Worm (Caenorhabditis elegans) whole organism, L4/young adult: ENCODE measurements around the gene R166.2.

ENCODE experiments used
- dao-5 ChIP-seq: sonication (generic microtip); optimal IDR thresholded peaks from 2 replicates; lab custom pipeline; 2016; ENCODE audit warnings: missing genotype, missing genetic modification characterization, moderate library complexity, missing compliant biosample characterization
- him-1 ChIP-seq: sonication (generic microtip); optimal IDR thresholded peaks from 2 replicates; lab custom pipeline; 2016; ENCODE audit warnings: missing genotype, missing genetic modification reagents, missing genetic modification characterization, missing compliant biosample characterization

ce11 chrII:10525134-10525533 lies 12.3 kb downstream of the R166.2 start:
- no peak for TF ChIP-seq dao-5 (tag; lab: Kevin White, UChicago)
- no peak for TF ChIP-seq him-1 (tag; lab: Kevin White, UChicago)
